Fruit fly (Drosophila melanogaster) whole organism, embryonic: ENCODE data around the gene CG13671.

Source experiments
- CG10209 ChIP-seq: fragments of 200-800 bp; sonication (Bioruptor generic); optimal IDR thresholded peaks from 3 replicates; lab custom pipeline; 2017; ENCODE audit warnings: missing biosample characterization, mild to moderate bottlenecking, missing genetic modification characterization, missing genetic modification reagents
- CG15514 ChIP-seq: fragments of 200-800 bp; sonication (Bioruptor generic); optimal IDR thresholded peaks from 3 replicates; lab custom pipeline; 2017; ENCODE audit warnings: missing biosample characterization, missing genetic modification characterization, mild to moderate bottlenecking, moderate library complexity, missing genetic modification reagents
- CG31365 ChIP-seq: fragments of 200-800 bp; sonication (Bioruptor generic); optimal IDR thresholded peaks from 2 replicates; lab custom pipeline; 2018; ENCODE audit warnings: missing biosample characterization, mild to moderate bottlenecking, missing genetic modification characterization
- CG8089 ChIP-seq: fragments of 200-800 bp; sonication (Bioruptor generic); optimal IDR thresholded peaks from 3 replicates; lab custom pipeline; 2016; ENCODE audit warnings: missing biosample characterization, missing genetic modification characterization
- CG8478 ChIP-seq: fragments of >200 bp; optimal IDR thresholded peaks from 2 replicates; lab custom pipeline; 2018
- Mes4 ChIP-seq: fragments of 200-800 bp; sonication (Bioruptor generic); optimal IDR thresholded peaks from 2 replicates; lab custom pipeline; 2016; ENCODE audit warnings: missing biosample characterization, missing genetic modification characterization
- pan ChIP-seq, 4 experiments: fragments of >200 bp in 3 of 4; fragments of 200-800 bp in 1 of 4; sonication (Bioruptor generic) in 1 of 4; optimal IDR thresholded peaks in 3 of 4; IDR thresholded peaks in 1 of 4; 2 replicates each; pipeline versions ENCODE4 v1.3.6 to Lab custom; 2017 to 2022; ENCODE audit warnings: missing biosample characterization in 2 of 4, missing genetic modification characterization in 2 of 4, mixed read lengths in 1 of 4
- pnt ChIP-seq: fragments of 200-800 bp; sonication (Bioruptor generic); optimal IDR thresholded peaks from 3 replicates; lab custom pipeline; 2016; ENCODE audit warnings: missing biosample characterization, missing genetic modification characterization

DNA sequence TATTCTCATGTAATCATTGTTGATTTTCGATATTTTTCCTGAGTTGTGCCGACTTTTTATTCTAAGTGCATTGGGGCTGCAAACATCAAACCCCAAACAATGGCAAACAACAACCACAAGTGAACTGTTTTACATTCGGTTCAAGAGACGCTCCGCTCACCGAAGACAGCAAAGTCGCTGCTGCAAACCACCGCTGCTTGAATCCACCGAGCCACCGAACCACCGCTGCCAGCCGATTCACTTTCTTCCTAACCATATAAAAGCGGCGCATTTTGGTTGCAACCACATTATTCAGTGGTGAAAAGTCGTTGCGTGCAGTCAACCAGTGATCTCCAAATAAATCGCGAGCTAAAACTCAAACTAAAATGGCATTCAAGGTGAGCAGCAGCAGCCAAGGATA lies 36.5 kb downstream of the CG13671 start, which contains the start of gene Cpr66Cb:
- no peak for TF ChIP-seq Mes4 (GFP tag; lab: Kevin White, UChicago)
- TF ChIP-seq pan (optimal IDR thresholded peaks at IDR 0.05; lab: Kevin White, UChicago): no peak
- no peak for TF ChIP-seq pan (GFP tag; optimal IDR thresholded peaks at IDR 0.05 in 1 of 2, IDR thresholded peaks at IDR 0.05 in 1 of 2)
- no peak for TF ChIP-seq pnt (GFP tag; lab: Kevin White, UChicago)
- TF ChIP-seq CG15514 (GFP tag; lab: Kevin White, UChicago): no peak
- no peak for TF ChIP-seq CG8478 (lab: Kevin White, UChicago)
- TF ChIP-seq CG8089 (GFP tag; lab: Kevin White, UChicago): no peak
- no peak for TF ChIP-seq CG31365
- no peak for TF ChIP-seq CG10209
